Worm (Caenorhabditis elegans): Measurements from ENCODE around the gene clec-251.
"Not testable (repeated sequence)": the region's sequence is repeated elsewhere in the genome, so short reads cannot be mapped to it uniquely, and the experiment has no call there.

clec-251 gene

ce11 chrV:18762044-18762443, 15.3 kb upstream of the clec-251 start, which contains the start of gene F11D11.22:
F11D11.22 (plus strand) TSS chrV:18762344.
- not testable (repeated sequence) for TF ChIP-seq unc-55 (GFP tag; optimal IDR thresholded peaks at IDR 0.05); hlh-15 (tag; optimal IDR thresholded peaks at IDR 0.05); sox-4 (tag; optimal IDR thresholded peaks at IDR 0.05)

ce11 chrV:18761078-18761477, 14.3 kb upstream of the clec-251 start, which contains the start of gene F11D11.4:
F11D11.4 (plus strand) TSS chrV:18761378.
- TF ChIP-seq ceh-48 (tag; optimal IDR thresholded peaks at IDR 0.05) = no peak
- TF ChIP-seq syd-9 (tag; optimal IDR thresholded peaks at IDR 0.05) = no peak
- TF ChIP-seq ahr-1 (tag; optimal IDR thresholded peaks at IDR 0.05) = no peak
- TF ChIP-seq ama-1 (optimal IDR thresholded peaks at IDR 0.05) = no peak
- TF ChIP-seq unc-55 (GFP tag; optimal IDR thresholded peaks at IDR 0.05) = no peak
- TF ChIP-seq gmeb-2 (tag; optimal IDR thresholded peaks at IDR 0.05) = no peak
- no peak for TF ChIP-seq ceh-2 (tag; optimal IDR thresholded peaks at IDR 0.05)
- TF ChIP-seq F13H6.1 (tag; optimal IDR thresholded peaks at IDR 0.05) = no peak
- no peak for TF ChIP-seq ceh-19 (GFP tag; optimal IDR thresholded peaks at IDR 0.05)
- TF ChIP-seq lim-6 (tag; optimal IDR thresholded peaks at IDR 0.05) = no peak
- no peak for TF ChIP-seq C38D4.7 (GFP tag; optimal IDR thresholded peaks at IDR 0.05)
- no peak for TF ChIP-seq fax-1 (tag; optimal IDR thresholded peaks at IDR 0.05)
- no peak for TF ChIP-seq unc-86 (tag; optimal IDR thresholded peaks at IDR 0.05)
- no peak for TF ChIP-seq hlh-8 (tag; optimal IDR thresholded peaks at IDR 0.05)
- TF ChIP-seq pha-4 (tag; optimal IDR thresholded peaks at IDR 0.05) = no peak
- TF ChIP-seq ceh-30 (tag; optimal IDR thresholded peaks at IDR 0.05) = no peak
- TF ChIP-seq ztf-16 (tag; optimal IDR thresholded peaks at IDR 0.05) = no peak

ce11 chrV:18760174-18760573, 13.4 kb upstream of the clec-251 start, which contains the start of gene F11D11.3:
F11D11.3 (minus strand) TSS chrV:18760274.
- TF ChIP-seq pros-1 (tag; optimal IDR thresholded peaks at IDR 0.05) = no peak
- TF ChIP-seq odd-2 (tag; optimal IDR thresholded peaks at IDR 0.05) = no peak
- no peak for TF ChIP-seq C08G9.2 (tag; optimal IDR thresholded peaks at IDR 0.05)
- TF ChIP-seq hlh-30 (tag; optimal IDR thresholded peaks at IDR 0.05; ENCODE audit: insufficient read depth) = no peak
- no peak for TF ChIP-seq fkh-10 (GFP tag; optimal IDR thresholded peaks at IDR 0.05)
- no peak for TF ChIP-seq eyg-1 (tag; optimal IDR thresholded peaks at IDR 0.05)

- TF ChIP-seq ztf-16, pax-1, ceh-9 (tag; optimal IDR thresholded peaks at IDR 0.05): not testable (repeated sequence)
Observed at ce11 chrV:18754328-18754727, 7.5 kb upstream of the clec-251 start, which contains the start of gene clec-254. clec-254 (minus strand) TSS chrV:18754428.

ce11 chrV:18753036-18753435, 6.2 kb upstream of the clec-251 start, which contains the start of gene F11D11.6:
F11D11.6 (minus strand) TSS chrV:18753136.
- TF ChIP-seq ceh-45 (GFP tag; IDR thresholded peaks at IDR 0.05) (no peak), elt-4 (tag; optimal IDR thresholded peaks at IDR 0.05) (no peak), fkh-10 (GFP tag; optimal IDR thresholded peaks at IDR 0.05) (no peak), dve-1 (tag; optimal IDR thresholded peaks at IDR 0.05) (no peak), ceh-18 (tag; optimal IDR thresholded peaks at IDR 0.05) (no peak), elt-2 (tag; optimal IDR thresholded peaks at IDR 0.05) (no peak), zip-5 (tag; optimal IDR thresholded peaks at IDR 0.05) (no peak), lim-6 (tag; optimal IDR thresholded peaks at IDR 0.05) (no peak), hlh-30 (tag; optimal IDR thresholded peaks at IDR 0.05; ENCODE audit: insufficient read depth) (no peak), nhr-232 (tag; optimal IDR thresholded peaks at IDR 0.05) (no peak), nfya-1 (tag; optimal IDR thresholded peaks at IDR 0.05) (no peak), ceh-22 (tag; optimal IDR thresholded peaks at IDR 0.05) (no peak), pha-2 (tag; optimal IDR thresholded peaks at IDR 0.05) (no peak), ets-4 (tag; optimal IDR thresholded peaks at IDR 0.05) (no peak), C38D4.7 (GFP tag; optimal IDR thresholded peaks at IDR 0.05) (no peak), sox-2 (GFP tag; IDR thresholded peaks at IDR 0.05) (no peak)

Data from whole organism, late embryonic.